Worm (Caenorhabditis elegans): ENCODE measurements around the gene B0244.17.

DNA sequence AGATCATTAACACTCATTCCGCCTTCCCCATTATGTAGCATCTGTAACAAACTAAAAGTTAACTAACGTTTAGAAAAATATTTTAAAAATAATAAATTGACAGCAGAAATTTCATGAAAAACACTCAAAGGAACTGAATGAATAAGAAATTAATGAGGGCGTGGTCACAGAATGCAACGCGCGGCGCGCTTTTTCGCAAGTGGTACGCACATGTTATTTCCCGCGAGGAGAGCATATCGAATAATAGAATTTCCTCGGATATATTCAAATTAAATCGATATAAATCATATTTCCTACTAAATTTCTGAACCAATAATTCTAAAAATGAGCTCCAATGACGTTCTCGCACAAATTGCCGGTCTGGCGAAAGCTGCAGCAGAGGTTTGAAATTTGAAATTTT is 40.3 kb upstream of the B0244.17 start, which contains the start of the genes abi-1 and arle-14:
- TF ChIP-seq pes-1 (GFP tag; IDR thresholded peaks at IDR 0.05) (no peak), hmg-4 (GFP tag; optimal IDR thresholded peaks at IDR 0.05) (no peak), B0310.2 (tag; optimal IDR thresholded peaks at IDR 0.05) (no peak), ama-1 (optimal IDR thresholded peaks at IDR 0.05) (no peak), ceh-13 (GFP tag; optimal IDR thresholded peaks at IDR 0.05) (no peak), tra-4 (tag; optimal IDR thresholded peaks at IDR 0.05) (no peak), scrt-1 (GFP tag; IDR thresholded peaks at IDR 0.05) (no peak), tbx-37 (GFP tag; conservative IDR thresholded peaks at IDR 0.05) (no peak), aly-1 (tag; optimal IDR thresholded peaks at IDR 0.05) (no peak), flt-1 (GFP tag; IDR thresholded peaks at IDR 0.05) (no peak), hnd-1 (tag; optimal IDR thresholded peaks at IDR 0.05) (no peak), ets-7 (tag; optimal IDR thresholded peaks at IDR 0.05) (no peak)

All from whole organism, early embryonic.